Fruit fly (Drosophila melanogaster) whole organism, embryonic: ENCODE measurements around the gene Tom.

Experiments
- Aef1 ChIP-seq: fragments of 200-800 bp; sonication (Bioruptor generic); IDR thresholded peaks from 3 replicates; pipeline ENCODE4 v1.3.6; 2022; ENCODE audit warnings: missing biosample characterization, missing genetic modification characterization
- Bteb2 ChIP-seq: fragments of 200-800 bp; sonication (Bioruptor generic); optimal IDR thresholded peaks from 2 replicates; lab custom pipeline; 2016; ENCODE audit warnings: missing biosample characterization, missing genetic modification characterization
- C15 ChIP-seq: fragments of 200-800 bp; sonication (Bioruptor generic); IDR thresholded peaks from 3 replicates; pipeline ENCODE4 v1.3.6; 2022; ENCODE audit warnings: missing biosample characterization, missing genetic modification characterization
- CG11247 ChIP-seq: fragments of 200-800 bp; sonication (Bioruptor generic); IDR thresholded peaks from 2 replicates; pipeline ENCODE4 v1.3.6; 2022; ENCODE audit warnings: missing biosample characterization, missing genetic modification characterization
- CG12769 ChIP-seq: fragments of 200-800 bp; sonication (Bioruptor generic); optimal IDR thresholded peaks from 2 replicates; lab custom pipeline; 2019; ENCODE audit warnings: missing biosample characterization, mild to moderate bottlenecking, missing genetic modification characterization, moderate library complexity
- CG18476 ChIP-seq: fragments of 200-800 bp; sonication (Bioruptor generic); optimal IDR thresholded peaks from 2 replicates; lab custom pipeline; 2016; ENCODE audit warnings: missing biosample characterization, mild to moderate bottlenecking, missing genetic modification characterization
- CG2116 ChIP-seq: fragments of 200-800 bp; sonication (Bioruptor generic); optimal IDR thresholded peaks from 3 replicates; lab custom pipeline; 2018; ENCODE audit warnings: missing biosample characterization, mild to moderate bottlenecking, missing genetic modification characterization
- CG2889 ChIP-seq: fragments of 200-800 bp; sonication (Bioruptor generic); IDR thresholded peaks from 3 replicates; pipeline ENCODE4 v1.3.6; 2022; ENCODE audit warnings: missing biosample characterization, missing genetic modification characterization
- CG31365 ChIP-seq: fragments of 200-800 bp; sonication (Bioruptor generic); optimal IDR thresholded peaks from 2 replicates; lab custom pipeline; 2018; ENCODE audit warnings: missing biosample characterization, mild to moderate bottlenecking, missing genetic modification characterization
- CG4328 ChIP-seq: fragments of 200-800 bp; sonication (Bioruptor generic); optimal IDR thresholded peaks from 3 replicates; lab custom pipeline; 2017; ENCODE audit warnings: missing biosample characterization, missing genetic modification reagents, missing genetic modification characterization
- CG6175 ChIP-seq: fragments of 200-800 bp; sonication (Bioruptor generic); IDR thresholded peaks from 3 replicates; pipeline ENCODE4 v1.3.6; 2022; ENCODE audit warnings: missing biosample characterization, missing genetic modification characterization
- CG7963 ChIP-seq: fragments of 200-800 bp; sonication (Bioruptor generic); IDR thresholded peaks from 3 replicates; pipeline ENCODE4 v1.3.6; 2022; ENCODE audit warnings: missing biosample characterization, missing genetic modification characterization; ENCODE audit not compliant: partially characterized antibody
- CG8089 ChIP-seq: fragments of 200-800 bp; sonication (Bioruptor generic); optimal IDR thresholded peaks from 3 replicates; lab custom pipeline; 2016; ENCODE audit warnings: missing biosample characterization, missing genetic modification characterization
- CG8924 ChIP-seq: fragments of 200-800 bp; optimal IDR thresholded peaks from 3 replicates; lab custom pipeline; 2019; ENCODE audit warnings: missing biosample characterization, mild to moderate bottlenecking, missing genetic modification characterization, moderate library complexity
- CkIIα-i1 ChIP-seq: fragments of 200-800 bp; sonication (Bioruptor generic); IDR thresholded peaks from 2 replicates; pipeline ENCODE4 v1.3.6; 2022; ENCODE audit warnings: missing biosample characterization, missing genetic modification characterization
- D ChIP-seq, 2 experiments: fragments of 200-800 bp in 1 of 2; fragments of >200 bp in 1 of 2; sonication (Bioruptor generic) in 1 of 2; optimal IDR thresholded peaks; 2 replicates in 1 of 2; 3 replicates in 1 of 2; lab custom pipeline; 2017; ENCODE audit warnings: mild to moderate bottlenecking in 1 of 2, missing biosample characterization in 1 of 2, missing genetic modification characterization in 1 of 2, missing genetic modification reagents in 1 of 2
- D19A ChIP-seq: fragments of 200-800 bp; optimal IDR thresholded peaks from 3 replicates; lab custom pipeline; 2019; ENCODE audit warnings: missing biosample characterization, mild to moderate bottlenecking, missing genetic modification characterization, moderate library complexity
- Doc2 ChIP-seq: fragments of 200-800 bp; sonication (Bioruptor generic); IDR thresholded peaks from 2 replicates; pipeline ENCODE4 v1.3.6; 2022; ENCODE audit warnings: missing biosample characterization, missing genetic modification characterization
- Dp ChIP-seq: fragments of 200-800 bp; sonication (Bioruptor generic); optimal IDR thresholded peaks from 2 replicates; lab custom pipeline; 2018; ENCODE audit warnings: missing biosample characterization, mild to moderate bottlenecking, missing genetic modification characterization, moderate library complexity
- E2f1 ChIP-seq: fragments of 200-800 bp; sonication (Bioruptor generic); IDR thresholded peaks from 2 replicates; pipeline ENCODE4 v1.3.6; 2022; ENCODE audit warnings: missing biosample characterization, missing genetic modification characterization
- H15 ChIP-seq: fragments of 200-800 bp; sonication (Bioruptor generic); IDR thresholded peaks from 3 replicates; pipeline ENCODE4 v1.3.6; 2022; ENCODE audit warnings: missing biosample characterization, missing genetic modification characterization
- HHEX ChIP-seq: fragments of 200-800 bp; sonication (Bioruptor generic); optimal IDR thresholded peaks from 3 replicates; lab custom pipeline; 2017; ENCODE audit warnings: missing biosample characterization, mild to moderate bottlenecking, missing genetic modification characterization, missing genetic modification reagents
- HLH54F ChIP-seq: fragments of 200-800 bp; sonication (Bioruptor generic); optimal IDR thresholded peaks from 3 replicates; lab custom pipeline; 2016; ENCODE audit warnings: missing biosample characterization, missing genetic modification characterization
- Hand ChIP-seq: fragments of 200-800 bp; sonication (Bioruptor generic); optimal IDR thresholded peaks from 2 replicates; lab custom pipeline; 2017; ENCODE audit warnings: mild to moderate bottlenecking, missing biosample characterization, missing genetic modification reagents, missing genetic modification characterization
- Hmx ChIP-seq: fragments of 200-800 bp; sonication (Bioruptor generic); optimal IDR thresholded peaks from 2 replicates; lab custom pipeline; 2016; ENCODE audit warnings: missing biosample characterization, missing genetic modification characterization
- Max ChIP-seq: fragments of 200-800 bp; sonication (Bioruptor generic); optimal IDR thresholded peaks from 2 replicates; lab custom pipeline; 2016; ENCODE audit warnings: missing biosample characterization, mild to moderate bottlenecking, missing genetic modification characterization
- NK7.1 ChIP-seq: fragments of 200-800 bp; sonication (Bioruptor generic); optimal IDR thresholded peaks from 3 replicates; lab custom pipeline; 2016; ENCODE audit warnings: missing biosample characterization, missing genetic modification characterization
- Oaz ChIP-seq: fragments of 200-800 bp; sonication (Bioruptor generic); IDR thresholded peaks from 2 replicates; pipeline ENCODE4 v1.3.6; 2022; ENCODE audit warnings: missing biosample characterization, missing genetic modification characterization
- Poxn ChIP-seq: fragments of 200-800 bp; sonication (Bioruptor generic); IDR thresholded peaks from 2 replicates; pipeline ENCODE4 v1.3.6; 2022; ENCODE audit warnings: missing biosample characterization, missing genetic modification characterization
- Sox100B ChIP-seq: fragments of 200-800 bp; sonication (Bioruptor generic); optimal IDR thresholded peaks from 3 replicates; lab custom pipeline; 2018; ENCODE audit warnings: missing biosample characterization, mild to moderate bottlenecking, missing genetic modification characterization
- Stat92E ChIP-seq, 3 experiments: fragments of >200 bp in 2 of 3; fragments of 200-800 bp in 1 of 3; sonication (Bioruptor generic) in 1 of 3; optimal IDR thresholded peaks; 2 replicates each; lab custom pipeline; 2017 to 2019; ENCODE audit warnings: missing biosample characterization in 3 of 3, missing genetic modification characterization in 3 of 3, mild to moderate bottlenecking in 1 of 3, moderate library complexity in 1 of 3
- bcd ChIP-seq: fragments of 200-800 bp; sonication (Bioruptor generic); optimal IDR thresholded peaks from 2 replicates; lab custom pipeline; 2017; ENCODE audit warnings: missing biosample characterization, mild to moderate bottlenecking, missing genetic modification characterization
- bsh ChIP-seq, 2 experiments: fragments of 200-800 bp; sonication (Bioruptor generic); optimal IDR thresholded peaks; 2 replicates each; lab custom pipeline; 2017 to 2018; ENCODE audit warnings: mild to moderate bottlenecking in 2 of 2, missing biosample characterization in 2 of 2, missing genetic modification characterization in 2 of 2, moderate library complexity in 1 of 2
- chm ChIP-seq: fragments of 200-800 bp; sonication (Bioruptor generic); IDR thresholded peaks from 2 replicates; pipeline ENCODE4 v1.3.6; 2022; ENCODE audit warnings: missing biosample characterization, missing genetic modification characterization
- crc ChIP-seq: fragments of 200-800 bp; sonication (Bioruptor generic); optimal IDR thresholded peaks from 2 replicates; lab custom pipeline; 2016; ENCODE audit warnings: missing biosample characterization, missing genetic modification characterization
- croc ChIP-seq: fragments of 200-800 bp; sonication (Bioruptor generic); conservative IDR thresholded peaks from 3 replicates; pipeline ENCODE4 v1.3.6; 2022; ENCODE audit warnings: missing biosample characterization, missing genetic modification characterization
- crol ChIP-seq: fragments of 200-800 bp; sonication (Bioruptor generic); IDR thresholded peaks from 2 replicates; pipeline ENCODE4 v1.3.6; 2022; ENCODE audit warnings: missing biosample characterization, missing genetic modification characterization
- disco-r ChIP-seq: fragments of 200-800 bp; sonication (Bioruptor generic); optimal IDR thresholded peaks from 2 replicates; lab custom pipeline; 2016; ENCODE audit warnings: missing biosample characterization, missing genetic modification characterization
- dmrt99B ChIP-seq: fragments of 200-800 bp; sonication (Bioruptor generic); optimal IDR thresholded peaks from 2 replicates; lab custom pipeline; 2018; ENCODE audit warnings: missing biosample characterization, mild to moderate bottlenecking, missing genetic modification characterization, moderate library complexity
- dpn ChIP-seq, 2 experiments: fragments of 200-800 bp; sonication (Bioruptor generic); optimal IDR thresholded peaks; 3 replicates each; lab custom pipeline; 2016; ENCODE audit warnings: missing biosample characterization in 2 of 2, missing genetic modification characterization in 2 of 2
- ftz-f1 ChIP-seq: fragments of 200-800 bp; sonication (Bioruptor generic); optimal IDR thresholded peaks from 2 replicates; lab custom pipeline; 2016; ENCODE audit warnings: missing biosample characterization, missing genetic modification characterization
- fu2 ChIP-seq: fragments of 200-800 bp; sonication (Bioruptor generic); optimal IDR thresholded peaks from 2 replicates; lab custom pipeline; 2016; ENCODE audit warnings: missing biosample characterization, missing genetic modification characterization
- ind ChIP-seq: fragments of 200-800 bp; sonication (Bioruptor generic); optimal IDR thresholded peaks from 3 replicates; lab custom pipeline; 2016; ENCODE audit warnings: missing biosample characterization, missing genetic modification characterization
- jumu ChIP-seq: fragments of 200-800 bp; sonication (Bioruptor generic); optimal IDR thresholded peaks from 3 replicates; lab custom pipeline; 2016; ENCODE audit warnings: missing biosample characterization, missing genetic modification characterization
- lola ChIP-seq, 3 experiments: fragments of >200 bp in 2 of 3; fragments of 200-800 bp in 1 of 3; sonication (Bioruptor generic) in 1 of 3; optimal IDR thresholded peaks; 2 replicates each; lab custom pipeline; 2017 to 2019; ENCODE audit warnings: missing biosample characterization in 3 of 3, missing genetic modification characterization in 3 of 3, mild to moderate bottlenecking in 1 of 3, moderate library complexity in 1 of 3
- slou ChIP-seq: fragments of 200-800 bp; sonication (Bioruptor generic); optimal IDR thresholded peaks from 3 replicates; lab custom pipeline; 2016; ENCODE audit warnings: missing biosample characterization, missing genetic modification characterization
- stwl ChIP-seq: fragments of 200-800 bp; sonication (Bioruptor generic); optimal IDR thresholded peaks from 3 replicates; lab custom pipeline; 2018; ENCODE audit warnings: missing biosample characterization, mild to moderate bottlenecking, missing genetic modification characterization, moderate library complexity
- tna ChIP-seq: fragments of 200-800 bp; sonication (Bioruptor generic); IDR thresholded peaks from 2 replicates; pipeline ENCODE4 v1.3.6; 2022; ENCODE audit warnings: missing biosample characterization, missing genetic modification characterization; ENCODE audit not compliant: partially characterized antibody
- vvl ChIP-seq: fragments of 200-800 bp; sonication (Bioruptor generic); IDR thresholded peaks from 2 replicates; pipeline ENCODE4 v1.3.6; 2022; ENCODE audit warnings: missing biosample characterization, missing genetic modification characterization

The Tom gene

dm6 chr3L:14980038-14980437 is 10.9 kb downstream of the Tom start:
- TF ChIP-seq bcd (no peak), Bteb2 (GFP tag; lab: Kevin White, UChicago) (no peak), chm (GFP tag; lab: Robert Waterston, UW) (0 out of 2 replicates have a peak, but pooled peaks have one; percentile 47), D (optimal IDR thresholded peaks at IDR 0.05; lab: Kevin White, UChicago) (peak; percentile 64), D (GFP tag; optimal IDR thresholded peaks at IDR 0.05; lab: Kevin White, UChicago) (no peak)

dm6 chr3L:14982675-14983084 is 13.5 kb downstream of the Tom start, which contains the start of gene CG5114:
TSS of gene CG5114 (plus strand) at chr3L:14982835.
- TF ChIP-seq D19A (tag; lab: Kevin White, UChicago) (no peak), NK7.1 (GFP tag; lab: Kevin White, UChicago) (peak; percentile 4), Max (GFP tag; lab: Kevin White, UChicago) (peak; percentile 96), bsh (GFP tag; optimal IDR thresholded peaks at IDR 0.05; lab: Kevin White, UChicago) (peak in 1 of 2 experiments; percentile 17), Poxn (GFP tag; lab: Robert Waterston, UW) (no peak), Stat92E (GFP tag; optimal IDR thresholded peaks at IDR 0.05; lab: Kevin White, UChicago) (no peak), Dp (GFP tag; lab: Kevin White, UChicago) (peak; percentile 99), jumu (GFP tag; lab: Kevin White, UChicago) (peak; percentile 15), crol (no peak), CG18476 (no peak), slou (GFP tag; lab: Kevin White, UChicago) (no peak), CG6175 (GFP tag; lab: Robert Waterston, UW) (no peak), E2f1 (GFP tag; lab: Robert Waterston, UW) (no peak), lola (GFP tag; optimal IDR thresholded peaks at IDR 0.05; lab: Kevin White, UChicago) (no peak), CG8924 (tag; lab: Kevin White, UChicago) (peak; percentile 52), Sox100B (no peak), CG11247 (GFP tag; lab: Robert Waterston, UW) (peak; percentile 42), vvl (GFP tag; lab: Robert Waterston, UW) (peak; percentile 64), CG4328 (no peak), Hand (no peak), ind (GFP tag; lab: Kevin White, UChicago) (peak; percentile 36), CG12769 (tag; lab: Kevin White, UChicago) (peak; percentile 65), C15 (no peak), ftz-f1 (peak; percentile 46), dmrt99B (tag; lab: Kevin White, UChicago) (no peak), Aef1 (GFP tag; lab: Robert Waterston, UW) (no peak), CG2889 (GFP tag; lab: Robert Waterston, UW) (no peak), dpn (GFP tag; optimal IDR thresholded peaks at IDR 0.05; lab: Kevin White, UChicago) (peak; percentile 40), CG31365 (tag; lab: Kevin White, UChicago) (no peak), CkIIα-i1 (GFP tag; lab: Robert Waterston, UW) (no peak), stwl (peak; percentile 95), crc (no peak), fu2 (GFP tag; lab: Kevin White, UChicago) (peak; percentile 24), Doc2 (GFP tag; lab: Robert Waterston, UW) (no peak), Oaz (GFP tag; lab: Robert Waterston, UW) (no peak), croc (GFP tag; lab: Robert Waterston, UW) (no peak), CG8089 (GFP tag; lab: Kevin White, UChicago) (no peak), CG2116 (peak; percentile 91), HHEX (GFP tag; lab: Kevin White, UChicago) (peak; percentile 24), HLH54F (GFP tag; lab: Kevin White, UChicago) (peak; percentile 36), H15 (no peak; the same call in 2 of the 3 replicates), disco-r (GFP tag; lab: Kevin White, UChicago) (no peak), CG7963 (GFP tag; lab: Robert Waterston, UW) (peak; percentile 82), tna (GFP tag; lab: Robert Waterston, UW) (peak; percentile 85), Hmx (GFP tag; lab: Kevin White, UChicago) (no peak)
